Worm (Caenorhabditis elegans): Measurements from ENCODE around the gene F44F4.10.

DNA sequence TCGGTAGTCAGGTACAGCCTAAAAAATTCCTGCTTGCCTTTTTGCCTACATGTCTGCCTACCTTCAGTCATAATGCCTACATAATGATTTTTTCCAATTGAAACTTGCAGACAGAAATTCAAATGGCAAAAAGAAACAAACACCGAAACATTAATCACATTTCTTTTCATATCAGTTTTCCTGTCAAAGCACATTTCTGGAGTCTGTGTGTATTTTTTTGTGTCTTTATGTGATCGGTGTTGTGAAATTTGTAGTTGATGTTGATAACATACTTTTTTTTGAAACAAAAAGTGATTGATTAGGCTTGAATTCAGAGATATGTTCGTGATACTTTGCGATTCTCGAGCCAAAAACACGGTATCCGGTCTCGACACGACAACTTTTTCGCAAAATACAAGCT is 32.3 kb upstream of the F44F4.10 start:
- TF ChIP-seq unc-62 (GFP tag; optimal IDR thresholded peaks at IDR 0.05) (no peak), unc-55 (GFP tag; optimal IDR thresholded peaks at IDR 0.05) (no peak), ama-1 (optimal IDR thresholded peaks at IDR 0.05) (no peak), elt-1 (tag; optimal IDR thresholded peaks at IDR 0.05) (no peak), mab-5 (tag; optimal IDR thresholded peaks at IDR 0.05) (no peak), lsy-2 (tag; optimal IDR thresholded peaks at IDR 0.05) (no peak), elt-3 (tag; optimal IDR thresholded peaks at IDR 0.05) (no peak), snpc-4 (tag; optimal IDR thresholded peaks at IDR 0.05) (no peak), dmd-4 (tag; optimal IDR thresholded peaks at IDR 0.05) (no peak), mdl-1 (tag; optimal IDR thresholded peaks at IDR 0.05) (no peak)
